Worm (Caenorhabditis elegans) whole organism, late embryonic: ENCODE measurements around the gene clec-252.

Source experiments
- F13H6.1 ChIP-seq: sonication (generic microtip); optimal IDR thresholded peaks from 2 replicates; lab custom pipeline; 2016; ENCODE audit warnings: missing genetic modification characterization, missing compliant biosample characterization
- ama-1 ChIP-seq: fragments of 150-350 bp; optimal IDR thresholded peaks from 2 replicates; lab custom pipeline; 2014
- fkh-10 ChIP-seq: fragments of 150-350 bp; optimal IDR thresholded peaks from 2 replicates; lab custom pipeline; 2014; ENCODE audit warnings: missing biosample characterization, missing genetic modification reagents, missing genetic modification characterization
- hlh-6 ChIP-seq: sonication (generic microtip); optimal IDR thresholded peaks from 2 replicates; lab custom pipeline; 2016; ENCODE audit warnings: missing genotype, missing genetic modification characterization, missing compliant biosample characterization

ce11 chrV:18733942-18734341 lies 14.7 kb downstream of the clec-252 start:
- TF ChIP-seq F13H6.1 (no peak), ama-1 (no peak), hlh-6 (tag; lab: Kevin White, UChicago) (no peak), fkh-10 (GFP tag; lab: Kevin White, UChicago) (no peak)
